Fruit fly (Drosophila melanogaster): ENCODE results near the gene Pgk.
A peak's percentile ranks its signal among the peaks of the same experiment; 100 is the strongest.

Pgk gene

dm6 chr2L:2734946-2735345 is 17.9 kb downstream of the Pgk start (continued):
- TF ChIP-seq pho (GFP tag; optimal IDR thresholded peaks at IDR 0.05): peak; percentile 44
- no peak for TF ChIP-seq dmrt11E (tag; optimal IDR thresholded peaks at IDR 0.05)
- TF ChIP-seq H2.0 (GFP tag; IDR thresholded peaks at IDR 0.05): no peak
- TF ChIP-seq luna (GFP tag; optimal IDR thresholded peaks at IDR 0.05): peak; percentile 12
- TF ChIP-seq CG12744 (GFP tag; optimal IDR thresholded peaks at IDR 0.05): no peak
- peak; percentile 43 for TF ChIP-seq Ets65A (GFP tag)
- TF ChIP-seq al (GFP tag; IDR thresholded peaks at IDR 0.05): peak; percentile 56; the same call in 1 of the 2 replicates
- TF ChIP-seq Med (GFP tag): peak; percentile 79
- TF ChIP-seq Antp (GFP tag; optimal IDR thresholded peaks at IDR 0.05): peak; percentile 11
- TF ChIP-seq CG10147 (GFP tag; optimal IDR thresholded peaks at IDR 0.05): peak; percentile 37
- no peak for TF ChIP-seq Max (GFP tag; optimal IDR thresholded peaks at IDR 0.05)
- 0 out of 3 replicates have a peak, but pooled peaks have one; percentile 43 for TF ChIP-seq row (GFP tag; IDR thresholded peaks at IDR 0.05)
- TF ChIP-seq klu (GFP tag; IDR thresholded peaks at IDR 0.05): 0 out of 2 replicates have a peak, but pooled peaks have one; percentile 29
- TF ChIP-seq Fer2 (tag; optimal IDR thresholded peaks at IDR 0.05): no peak
- no peak for TF ChIP-seq CG14441 (GFP tag; IDR thresholded peaks at IDR 0.05)
- 0 out of 3 replicates have a peak, but pooled peaks have one; percentile 27 for TF ChIP-seq CG7357 (GFP tag; IDR thresholded peaks at IDR 0.05)
- TF ChIP-seq Asciz (GFP tag; optimal IDR thresholded peaks at IDR 0.05): no peak
- peak in 1 of 2 experiments; percentile 14 for TF ChIP-seq dpn (GFP tag; optimal IDR thresholded peaks at IDR 0.05)
- peak; percentile 59 for TF ChIP-seq CG9932 (GFP tag; IDR thresholded peaks at IDR 0.05)
- peak; percentile 23 for TF ChIP-seq lilli (GFP tag; optimal IDR thresholded peaks at IDR 0.05)
- peak; percentile 57 for TF ChIP-seq zfh2 (GFP tag; optimal IDR thresholded peaks at IDR 0.05)
- no peak for TF ChIP-seq hbn (GFP tag; IDR thresholded peaks at IDR 0.05; ENCODE audit: partially characterized antibody)
- peak; percentile 17 for TF ChIP-seq D19B (GFP tag; optimal IDR thresholded peaks at IDR 0.05)
- peak; percentile 35 for TF ChIP-seq HLH54F (GFP tag; optimal IDR thresholded peaks at IDR 0.05)
- no peak for TF ChIP-seq Ada2b (GFP tag; IDR thresholded peaks at IDR 0.05)
- peak; percentile 52; the same call in 1 of the 2 replicates for TF ChIP-seq CG32532 (GFP tag; IDR thresholded peaks at IDR 0.05)
- peak; percentile 12 for TF ChIP-seq Meics (GFP tag; optimal IDR thresholded peaks at IDR 0.05)
- TF ChIP-seq CG6689 (GFP tag; IDR thresholded peaks at IDR 0.05): 0 out of 2 replicates have a peak, but pooled peaks have one; percentile 11
- TF ChIP-seq schlank (tag; optimal IDR thresholded peaks at IDR 0.05): no peak
- peak; percentile 51 for TF ChIP-seq Rfx (GFP tag; IDR thresholded peaks at IDR 0.05)
- TF ChIP-seq Dip3 (GFP tag; optimal IDR thresholded peaks at IDR 0.05): peak; percentile 36
- peak; percentile 12 for TF ChIP-seq CHES-1-like (GFP tag; optimal IDR thresholded peaks at IDR 0.05)

- TF ChIP-seq Dek (tag; optimal IDR thresholded peaks at IDR 0.05) (peak; percentile 12), Sry-δ (GFP tag; optimal IDR thresholded peaks at IDR 0.05) (no peak), chn (GFP tag; optimal IDR thresholded peaks at IDR 0.05) (no peak), HLH4C (GFP tag; IDR thresholded peaks at IDR 0.05; ENCODE audit: partially characterized antibody) (no peak), Ets97D (GFP tag; optimal IDR thresholded peaks at IDR 0.05) (no peak), Poxn (GFP tag; IDR thresholded peaks at IDR 0.05) (0 out of 2 replicates have a peak, but pooled peaks have one; percentile 11), jing (GFP tag; optimal IDR thresholded peaks at IDR 0.05) (no peak), trh (GFP tag; optimal IDR thresholded peaks at IDR 0.05) (no peak), CG8290 (GFP tag; optimal IDR thresholded peaks at IDR 0.05) (no peak), CG8290 (tag; optimal IDR thresholded peaks at IDR 0.05) (peak in 1 of 2 experiments; percentile 15), CG10543 (GFP tag; optimal IDR thresholded peaks at IDR 0.05) (no peak), disco-r (GFP tag; optimal IDR thresholded peaks at IDR 0.05) (no peak), Rfx (GFP tag; IDR thresholded peaks at IDR 0.05) (peak; percentile 73), CG13775 (GFP tag; optimal IDR thresholded peaks at IDR 0.05) (peak; percentile 49), vvl (GFP tag; IDR thresholded peaks at IDR 0.05) (peak; percentile 50), CG10321 (GFP tag; IDR thresholded peaks at IDR 0.05) (no peak), prd (optimal IDR thresholded peaks at IDR 0.05) (no peak), prd (GFP tag; IDR thresholded peaks at IDR 0.05) (peak; percentile 22; the same call in 1 of the 3 replicates), cas (GFP tag; IDR thresholded peaks at IDR 0.05) (no peak), CG16815 (GFP tag; optimal IDR thresholded peaks at IDR 0.05) (peak; percentile 46), CG2199 (GFP tag; IDR thresholded peaks at IDR 0.05) (no peak), CG14050 (GFP tag; IDR thresholded peaks at IDR 0.05) (no peak), CG13624 (GFP tag; optimal IDR thresholded peaks at IDR 0.05) (peak; percentile 67)
Measured at dm6 chr2L:2734215-2734614, 18.7 kb downstream of the Pgk start.
